Fruit fly (Drosophila melanogaster) whole organism, embryonic: ENCODE data around the gene Nasp.

Experiments
- Aef1 ChIP-seq: fragments of 200-800 bp; sonication (Bioruptor generic); IDR thresholded peaks from 3 replicates; pipeline ENCODE4 v1.3.6; 2022; ENCODE audit warnings: missing biosample characterization, missing genetic modification characterization
- Asciz ChIP-seq: fragments of 200-800 bp; sonication (Bioruptor generic); optimal IDR thresholded peaks from 2 replicates; lab custom pipeline; 2017; ENCODE audit warnings: missing biosample characterization, mild to moderate bottlenecking, missing genetic modification characterization, missing genetic modification reagents
- Blimp-1 ChIP-seq: fragments of 200-800 bp; sonication (Bioruptor generic); optimal IDR thresholded peaks from 3 replicates; lab custom pipeline; 2018; ENCODE audit warnings: missing biosample characterization, missing genetic modification characterization, mild to moderate bottlenecking, moderate library complexity, missing genetic modification reagents
- Bteb2 ChIP-seq: fragments of 200-800 bp; sonication (Bioruptor generic); optimal IDR thresholded peaks from 2 replicates; lab custom pipeline; 2016; ENCODE audit warnings: missing biosample characterization, missing genetic modification characterization
- CG10267 ChIP-seq: fragments of 200-800 bp; sonication (Bioruptor generic); optimal IDR thresholded peaks from 2 replicates; lab custom pipeline; 2018; ENCODE audit warnings: missing biosample characterization, mild to moderate bottlenecking, missing genetic modification characterization, moderate library complexity
- CG10274 ChIP-seq: fragments of 200-800 bp; sonication (Bioruptor generic); optimal IDR thresholded peaks from 3 replicates; lab custom pipeline; 2017; ENCODE audit warnings: missing biosample characterization, mild to moderate bottlenecking, missing genetic modification characterization
- CG10366 ChIP-seq: fragments of 200-800 bp; sonication (Bioruptor generic); IDR thresholded peaks from 2 replicates; pipeline ENCODE4 v1.3.6; 2022; ENCODE audit warnings: missing biosample characterization, missing genetic modification characterization
- CG10959 ChIP-seq: fragments of 200-800 bp; sonication (Bioruptor generic); IDR thresholded peaks from 2 replicates; pipeline ENCODE4 v1.3.6; 2022; ENCODE audit warnings: missing biosample characterization, missing genetic modification characterization
- CG11723 ChIP-seq: fragments of 200-800 bp; sonication (Bioruptor generic); optimal IDR thresholded peaks from 2 replicates; lab custom pipeline; 2017; ENCODE audit warnings: missing biosample characterization, mild to moderate bottlenecking, missing genetic modification characterization
- CG13894 ChIP-seq: fragments of 200-800 bp; sonication (Bioruptor generic); optimal IDR thresholded peaks from 3 replicates; lab custom pipeline; 2018; ENCODE audit warnings: missing biosample characterization, mild to moderate bottlenecking, missing genetic modification characterization, moderate library complexity
- CG14860 ChIP-seq: fragments of 200-800 bp; sonication (Bioruptor generic); IDR thresholded peaks from 3 replicates; pipeline ENCODE4 v1.3.6; 2022; ENCODE audit warnings: missing biosample characterization, missing genetic modification characterization; ENCODE audit not compliant: partially characterized antibody
- CG15479 ChIP-seq: fragments of 200-800 bp; sonication (Bioruptor generic); optimal IDR thresholded peaks from 3 replicates; lab custom pipeline; 2019; ENCODE audit warnings: missing biosample characterization, mild to moderate bottlenecking, missing genetic modification characterization, moderate library complexity
- CG16779 ChIP-seq: fragments of 200-800 bp; sonication (Bioruptor generic); IDR thresholded peaks from 2 replicates; pipeline ENCODE4 v1.3.6; 2022; ENCODE audit warnings: missing biosample characterization, missing genetic modification characterization
- CG16813 ChIP-seq: fragments of 200-800 bp; sonication (Bioruptor generic); IDR thresholded peaks from 3 replicates; pipeline ENCODE4 v1.3.6; 2022; ENCODE audit warnings: missing biosample characterization, missing genetic modification characterization; ENCODE audit not compliant: partially characterized antibody
- CG2678 ChIP-seq: fragments of 200-800 bp; sonication (Bioruptor generic); optimal IDR thresholded peaks from 3 replicates; lab custom pipeline; 2019; ENCODE audit warnings: missing biosample characterization, mild to moderate bottlenecking, missing genetic modification characterization, moderate library complexity
- CG31441 ChIP-seq: fragments of 200-800 bp; sonication (Bioruptor generic); IDR thresholded peaks from 2 replicates; pipeline ENCODE4 v1.3.6; 2022; ENCODE audit warnings: missing biosample characterization, missing genetic modification characterization
- CG3726 ChIP-seq: fragments of 200-800 bp; sonication (Bioruptor generic); IDR thresholded peaks from 3 replicates; pipeline ENCODE4, ENCODE4 v1.3.6; 2022; ENCODE audit warnings: missing biosample characterization, missing genetic modification characterization
- CG4360 ChIP-seq: fragments of 200-800 bp; sonication (Bioruptor generic); IDR thresholded peaks from 2 replicates; pipeline ENCODE4 v1.3.6; 2022; ENCODE audit warnings: missing biosample characterization, missing genetic modification characterization
- CG4617 ChIP-seq: fragments of 200-800 bp; sonication (Bioruptor generic); optimal IDR thresholded peaks from 3 replicates; lab custom pipeline; 2016; ENCODE audit warnings: missing biosample characterization, missing genetic modification characterization, borderline replicate concordance
- CG6254 ChIP-seq: fragments of 200-800 bp; sonication (Bioruptor generic); optimal IDR thresholded peaks from 3 replicates; lab custom pipeline; 2017; ENCODE audit warnings: mild to moderate bottlenecking, missing biosample characterization, missing genetic modification reagents, missing genetic modification characterization
- CG8944 ChIP-seq: fragments of 200-800 bp; sonication (Bioruptor generic); optimal IDR thresholded peaks from 3 replicates; lab custom pipeline; 2016; ENCODE audit warnings: missing biosample characterization, missing genetic modification characterization
- Camta ChIP-seq: fragments of 200-800 bp; sonication (Bioruptor generic); optimal IDR thresholded peaks from 2 replicates; lab custom pipeline; 2016; ENCODE audit warnings: missing biosample characterization, missing genetic modification characterization
- D ChIP-seq, 2 experiments: fragments of 200-800 bp in 1 of 2; fragments of >200 bp in 1 of 2; sonication (Bioruptor generic) in 1 of 2; optimal IDR thresholded peaks; 2 replicates in 1 of 2; 3 replicates in 1 of 2; lab custom pipeline; 2017; ENCODE audit warnings: mild to moderate bottlenecking in 1 of 2, missing biosample characterization in 1 of 2, missing genetic modification characterization in 1 of 2, missing genetic modification reagents in 1 of 2
- Deaf1 ChIP-seq: fragments of 200-800 bp; optimal IDR thresholded peaks from 3 replicates; lab custom pipeline; 2019; ENCODE audit warnings: missing biosample characterization, mild to moderate bottlenecking, missing genetic modification characterization, moderate library complexity
- Elba2 ChIP-seq: fragments of 200-800 bp; sonication (Bioruptor generic); optimal IDR thresholded peaks from 3 replicates; lab custom pipeline; 2016; ENCODE audit warnings: missing biosample characterization, missing genetic modification characterization
- Fer2 ChIP-seq: fragments of 200-800 bp; sonication (Bioruptor generic); optimal IDR thresholded peaks from 2 replicates; lab custom pipeline; 2018; ENCODE audit warnings: missing biosample characterization, mild to moderate bottlenecking, missing genetic modification characterization, moderate library complexity
- Gug ChIP-seq: fragments of 200-800 bp; sonication (Bioruptor generic); IDR thresholded peaks from 4 replicates; pipeline ENCODE4 v1.3.6; 2022; ENCODE audit warnings: missing biosample characterization, missing genetic modification characterization
- MTF-1 ChIP-seq: fragments of 200-800 bp; sonication (Bioruptor generic); optimal IDR thresholded peaks from 2 replicates; lab custom pipeline; 2018; ENCODE audit warnings: missing biosample characterization, mild to moderate bottlenecking, missing genetic modification characterization, borderline replicate concordance
- Nf-YB ChIP-seq: fragments of 200-800 bp; sonication (Bioruptor generic); optimal IDR thresholded peaks from 3 replicates; lab custom pipeline; 2019; ENCODE audit warnings: missing biosample characterization, mild to moderate bottlenecking, missing genetic modification characterization, moderate library complexity
- Optix ChIP-seq: fragments of 200-800 bp; sonication (Bioruptor generic); IDR thresholded peaks from 3 replicates; pipeline ENCODE4 v1.3.6; 2022; ENCODE audit warnings: missing biosample characterization, missing genetic modification characterization
- Pdp1 ChIP-seq, 2 experiments: fragments of 200-800 bp; sonication (Bioruptor generic); optimal IDR thresholded peaks; 3 replicates each; lab custom pipeline; 2016; ENCODE audit warnings: missing biosample characterization in 2 of 2, missing genetic modification characterization in 2 of 2, mild to moderate bottlenecking in 1 of 2, moderate library complexity in 1 of 2
- Scr ChIP-seq: fragments of 200-800 bp; sonication (Bioruptor generic); IDR thresholded peaks from 2 replicates; pipeline ENCODE4 v1.3.6; 2022; ENCODE audit warnings: missing biosample characterization, missing genetic modification characterization; ENCODE audit not compliant: partially characterized antibody
- Trl ChIP-seq, 3 experiments: fragments of >200 bp in 2 of 3; fragments of 200-800 bp in 1 of 3; sonication (Bioruptor generic) in 1 of 3; optimal IDR thresholded peaks; 2 replicates in 1 of 3; 3 replicates in 2 of 3; lab custom pipeline; 2016 to 2017; ENCODE audit warnings: missing biosample characterization in 1 of 3, missing genetic modification characterization in 1 of 3
- Usf ChIP-seq: fragments of 200-800 bp; sonication (Bioruptor generic); optimal IDR thresholded peaks from 2 replicates; lab custom pipeline; 2017; ENCODE audit warnings: missing genotype, missing biosample characterization, missing genetic modification characterization
- ash1 ChIP-seq: fragments of 200-800 bp; sonication (Bioruptor generic); optimal IDR thresholded peaks from 2 replicates; lab custom pipeline; 2018; ENCODE audit warnings: missing biosample characterization, mild to moderate bottlenecking, missing genetic modification characterization
- chm ChIP-seq: fragments of 200-800 bp; sonication (Bioruptor generic); IDR thresholded peaks from 2 replicates; pipeline ENCODE4 v1.3.6; 2022; ENCODE audit warnings: missing biosample characterization, missing genetic modification characterization
- ci ChIP-seq: fragments of 200-800 bp; sonication (Bioruptor generic); IDR thresholded peaks from 3 replicates; pipeline ENCODE4 v1.3.6; 2022; ENCODE audit warnings: missing biosample characterization, missing genetic modification characterization
- dmrt99B ChIP-seq: fragments of 200-800 bp; sonication (Bioruptor generic); optimal IDR thresholded peaks from 2 replicates; lab custom pipeline; 2018; ENCODE audit warnings: missing biosample characterization, mild to moderate bottlenecking, missing genetic modification characterization, moderate library complexity
- emc ChIP-seq: fragments of 200-800 bp; sonication (Bioruptor generic); optimal IDR thresholded peaks from 2 replicates; lab custom pipeline; 2016; ENCODE audit warnings: missing biosample characterization, missing genetic modification characterization
- gcm2 ChIP-seq: fragments of 200-800 bp; sonication (Bioruptor generic); optimal IDR thresholded peaks from 2 replicates; lab custom pipeline; 2016; ENCODE audit warnings: missing biosample characterization, missing genetic modification characterization
- grau ChIP-seq: fragments of 200-800 bp; optimal IDR thresholded peaks from 3 replicates; lab custom pipeline; 2019; ENCODE audit warnings: missing biosample characterization, mild to moderate bottlenecking, missing genetic modification characterization, moderate library complexity
- gsb ChIP-seq: fragments of 200-800 bp; sonication (Bioruptor generic); IDR thresholded peaks from 2 replicates; pipeline ENCODE4 v1.3.6; 2022; ENCODE audit warnings: missing biosample characterization, missing genetic modification characterization
- kni ChIP-seq: fragments of 200-800 bp; sonication (Bioruptor generic); optimal IDR thresholded peaks from 3 replicates; lab custom pipeline; 2017; ENCODE audit warnings: mild to moderate bottlenecking, missing biosample characterization, missing genetic modification reagents, missing genetic modification characterization
- oc ChIP-seq: fragments of 200-800 bp; sonication (Bioruptor generic); optimal IDR thresholded peaks from 2 replicates; lab custom pipeline; 2018; ENCODE audit warnings: missing biosample characterization, mild to moderate bottlenecking, missing genetic modification characterization, moderate library complexity
- row ChIP-seq: fragments of 200-800 bp; sonication (Bioruptor generic); IDR thresholded peaks from 3 replicates; pipeline ENCODE4 v1.3.6; 2022; ENCODE audit warnings: missing biosample characterization, missing genetic modification characterization
- schlank ChIP-seq: fragments of 200-800 bp; sonication (Bioruptor generic); optimal IDR thresholded peaks from 2 replicates; lab custom pipeline; 2018; ENCODE audit warnings: missing biosample characterization, mild to moderate bottlenecking, missing genetic modification characterization
- slbo ChIP-seq: fragments of 200-800 bp; sonication (Bioruptor generic); IDR thresholded peaks from 2 replicates; pipeline ENCODE4 v1.3.6; 2022; ENCODE audit warnings: missing biosample characterization, missing genetic modification characterization
- vvl ChIP-seq: fragments of 200-800 bp; sonication (Bioruptor generic); IDR thresholded peaks from 2 replicates; pipeline ENCODE4 v1.3.6; 2022; ENCODE audit warnings: missing biosample characterization, missing genetic modification characterization

The Nasp gene

DNA sequence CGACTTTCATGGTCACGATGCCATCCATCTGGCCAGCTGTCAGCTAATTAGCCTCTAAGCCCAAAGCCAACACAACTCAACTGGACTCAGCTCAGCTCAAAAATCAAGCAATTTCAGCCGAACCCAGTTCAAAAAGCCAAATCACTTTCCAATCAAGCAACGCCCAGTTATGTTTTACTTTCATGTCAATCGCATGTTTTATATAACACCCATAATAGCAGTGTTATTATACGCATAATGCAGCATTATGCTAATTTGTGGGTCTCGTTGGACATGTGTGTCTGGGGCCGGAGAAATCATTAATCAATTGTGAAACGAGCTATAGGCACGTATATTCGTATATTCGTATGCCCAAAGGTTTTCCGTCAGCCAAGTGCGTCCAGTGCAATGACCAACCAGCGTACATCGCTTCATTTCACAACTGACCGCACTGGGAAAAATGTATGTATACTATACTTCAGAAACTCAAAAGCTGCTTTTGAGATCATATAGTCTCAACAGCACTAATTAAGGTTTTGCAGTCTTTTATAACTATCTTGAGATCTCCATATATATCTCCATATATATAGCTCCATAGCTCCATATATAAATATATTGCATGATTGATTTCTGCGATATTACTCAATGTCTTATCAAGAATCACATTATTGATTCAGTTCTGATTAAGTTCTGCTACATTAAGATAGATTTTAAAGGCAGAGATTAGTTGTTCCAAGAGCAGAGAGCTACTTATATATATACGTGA lies 40.1 kb downstream of the Nasp start:
- TF ChIP-seq Asciz (GFP tag; lab: Kevin White, UChicago) = peak; percentile 9
- TF ChIP-seq CG14860 = no peak
- TF ChIP-seq CG10366 (GFP tag; lab: Robert Waterston, UW) = no peak
- no peak for TF ChIP-seq D (optimal IDR thresholded peaks at IDR 0.05; lab: Kevin White, UChicago)
- no peak for TF ChIP-seq D (GFP tag; optimal IDR thresholded peaks at IDR 0.05; lab: Kevin White, UChicago)
- no peak for TF ChIP-seq Elba2 (GFP tag; lab: Kevin White, UChicago)
- no peak for TF ChIP-seq grau
- TF ChIP-seq CG8944 (GFP tag; lab: Kevin White, UChicago) = no peak
- TF ChIP-seq CG16813 = no peak
- no peak for TF ChIP-seq gcm2 (GFP tag; lab: Kevin White, UChicago)
- no peak for TF ChIP-seq Nf-YB
- no peak for TF ChIP-seq CG3726 (GFP tag; lab: Robert Waterston, UW)
- no peak for TF ChIP-seq slbo (GFP tag; lab: Robert Waterston, UW)
- TF ChIP-seq CG15479 (GFP tag; lab: Kevin White, UChicago) = no peak
- no peak for TF ChIP-seq CG10959 (GFP tag; lab: Robert Waterston, UW)
- no peak for TF ChIP-seq CG6254
- TF ChIP-seq emc (GFP tag; lab: Kevin White, UChicago) = no peak
- peak; percentile 59 for TF ChIP-seq oc (tag; lab: Kevin White, UChicago)
- no peak for TF ChIP-seq MTF-1 (GFP tag; lab: Kevin White, UChicago)
- peak in 1 of 2 experiments; percentile 58 for TF ChIP-seq Pdp1 (GFP tag; optimal IDR thresholded peaks at IDR 0.05; lab: Kevin White, UChicago)
- no peak for TF ChIP-seq CG16779 (GFP tag; lab: Robert Waterston, UW)
- no peak for TF ChIP-seq CG11723 (GFP tag; lab: Kevin White, UChicago)
- peak; percentile 64; the same call in 1 of the 2 replicates for TF ChIP-seq vvl (GFP tag; lab: Robert Waterston, UW)
- no peak for TF ChIP-seq Usf
- TF ChIP-seq Aef1 = no peak
- no peak for TF ChIP-seq CG2678
- no peak for TF ChIP-seq Deaf1
- peak; percentile 52; the same call in 1 of the 2 replicates for TF ChIP-seq CG31441
- TF ChIP-seq schlank (tag; lab: Kevin White, UChicago) = no peak
- TF ChIP-seq ash1 = no peak
- peak; percentile 64 for TF ChIP-seq Blimp-1 (GFP tag; lab: Kevin White, UChicago)
- TF ChIP-seq Fer2 = no peak
- no peak for TF ChIP-seq gsb (GFP tag; lab: Robert Waterston, UW)
- no peak for TF ChIP-seq Optix (GFP tag; lab: Robert Waterston, UW)
- no peak for TF ChIP-seq Gug (GFP tag; lab: Robert Waterston, UW)
- no peak for TF ChIP-seq row
- TF ChIP-seq chm (GFP tag; lab: Robert Waterston, UW) = no peak
- TF ChIP-seq CG4360 (GFP tag; lab: Robert Waterston, UW) = no peak
- TF ChIP-seq kni (GFP tag; lab: Kevin White, UChicago) = peak; percentile 1
- no peak for TF ChIP-seq ci (GFP tag; lab: Robert Waterston, UW)
- TF ChIP-seq CG10274 (GFP tag; lab: Kevin White, UChicago) = no peak
- no peak for TF ChIP-seq CG13894
- no peak for TF ChIP-seq Bteb2 (GFP tag; lab: Kevin White, UChicago)
- no peak for TF ChIP-seq CG4617 (GFP tag; lab: Kevin White, UChicago)
- no peak for TF ChIP-seq Scr
- peak; percentile 30 for TF ChIP-seq dmrt99B (tag; lab: Kevin White, UChicago)
- no peak for TF ChIP-seq Trl (optimal IDR thresholded peaks at IDR 0.05; lab: Kevin White, UChicago)
- TF ChIP-seq Trl (GFP tag; optimal IDR thresholded peaks at IDR 0.05; lab: Kevin White, UChicago) = no peak
- no peak for TF ChIP-seq CG10267
- no peak for TF ChIP-seq Camta
